Worm (Caenorhabditis elegans): ENCODE measurements around the gene blos-7.

ce11 chrIV:3539253-3539652 lies 43.5 kb downstream of the blos-7 start:
- TF ChIP-seq W03F9.2 (tag; optimal IDR thresholded peaks at IDR 0.05) (no peak), him-1 (tag; optimal IDR thresholded peaks at IDR 0.05) (no peak), dao-5 (tag; optimal IDR thresholded peaks at IDR 0.05) (no peak)
